Fruit fly (Drosophila melanogaster): ENCODE measurements around the gene lmgA.
A peak's percentile ranks its signal among the peaks of the same experiment; 100 is the strongest.

The lmgA gene

dm6 chr2L:8553789-8554626 lies 25.6 kb upstream of the lmgA start (continued):
- no peak for TF ChIP-seq CG3726 (GFP tag; IDR thresholded peaks at IDR 0.05)
- peak; percentile 35 for TF ChIP-seq Asciz (GFP tag; optimal IDR thresholded peaks at IDR 0.05)
- TF ChIP-seq ERR (GFP tag; optimal IDR thresholded peaks at IDR 0.05) = no peak
- TF ChIP-seq CG7963 (GFP tag; IDR thresholded peaks at IDR 0.05; ENCODE audit: partially characterized antibody) = no peak
- peak in 1 of 2 experiments; percentile 31 for TF ChIP-seq dpn (GFP tag; optimal IDR thresholded peaks at IDR 0.05)
- TF ChIP-seq CG5953 (GFP tag; IDR thresholded peaks at IDR 0.05) = no peak
- no peak for TF ChIP-seq CG13296 (GFP tag; optimal IDR thresholded peaks at IDR 0.05)
- TF ChIP-seq Lpt (GFP tag; optimal IDR thresholded peaks at IDR 0.05) = no peak
- no peak for TF ChIP-seq fu2 (GFP tag; optimal IDR thresholded peaks at IDR 0.05)
- TF ChIP-seq CG1647 (GFP tag; optimal IDR thresholded peaks at IDR 0.05) = no peak
- TF ChIP-seq CG11560 (tag; IDR thresholded peaks at IDR 0.05) = no peak
- TF ChIP-seq tio (GFP tag; optimal IDR thresholded peaks at IDR 0.05) = no peak
- TF ChIP-seq CG4328 (GFP tag; optimal IDR thresholded peaks at IDR 0.05) = no peak
- no peak for TF ChIP-seq CG8290 (GFP tag; optimal IDR thresholded peaks at IDR 0.05)
- peak in 1 of 2 experiments; percentile 6 for TF ChIP-seq CG8290 (tag; optimal IDR thresholded peaks at IDR 0.05)
- no peak for TF ChIP-seq CG34224 (GFP tag; IDR thresholded peaks at IDR 0.05; ENCODE audit: partially characterized antibody)
- TF ChIP-seq slou (GFP tag; optimal IDR thresholded peaks at IDR 0.05) = no peak
- 0 out of 2 replicates have a peak, but pooled peaks have one; percentile 22 for TF ChIP-seq esg (GFP tag; conservative IDR thresholded peaks at IDR 0.05)
- TF ChIP-seq CG17829 (tag; optimal IDR thresholded peaks at IDR 0.05) = peak; percentile 56
- no peak for TF ChIP-seq vnd (GFP tag; IDR thresholded peaks at IDR 0.05; ENCODE audit: partially characterized antibody)
- no peak for TF ChIP-seq CrebB (tag; optimal IDR thresholded peaks at IDR 0.05)
- TF ChIP-seq HLHmδ (GFP tag; optimal IDR thresholded peaks at IDR 0.05) = no peak
- TF ChIP-seq CG8944 (GFP tag; optimal IDR thresholded peaks at IDR 0.05) = peak; percentile 9
- no peak for TF ChIP-seq br (optimal IDR thresholded peaks at IDR 0.05)
- TF ChIP-seq Atf-2 (GFP tag; optimal IDR thresholded peaks at IDR 0.05) = no peak
- no peak for TF ChIP-seq CG10543 (GFP tag; optimal IDR thresholded peaks at IDR 0.05)
- TF ChIP-seq CG34422 (GFP tag; IDR thresholded peaks at IDR 0.05) = no peak
- TF ChIP-seq fd102C (GFP tag; optimal IDR thresholded peaks at IDR 0.05) = no peak
- no peak for TF ChIP-seq crp (GFP tag; optimal IDR thresholded peaks at IDR 0.05)
- TF ChIP-seq Antp (GFP tag; optimal IDR thresholded peaks at IDR 0.05) = peak; percentile 27
- no peak for TF ChIP-seq HHEX (GFP tag; optimal IDR thresholded peaks at IDR 0.05)
- no peak for TF ChIP-seq CG12744 (GFP tag; optimal IDR thresholded peaks at IDR 0.05)
- no peak for TF ChIP-seq dati (GFP tag; IDR thresholded peaks at IDR 0.05)
- no peak for TF ChIP-seq tap (tag; optimal IDR thresholded peaks at IDR 0.05)
- no peak for TF ChIP-seq Tbp (GFP tag; optimal IDR thresholded peaks at IDR 0.05)
- no peak for TF ChIP-seq CG14667 (GFP tag; IDR thresholded peaks at IDR 0.05)
- TF ChIP-seq wek (GFP tag; optimal IDR thresholded peaks at IDR 0.05) = no peak
- no peak for TF ChIP-seq CG10565 (GFP tag; optimal IDR thresholded peaks at IDR 0.05)
- TF ChIP-seq crc (GFP tag; optimal IDR thresholded peaks at IDR 0.05) = peak; percentile 55
- peak; percentile 21 for TF ChIP-seq Fer3 (tag; optimal IDR thresholded peaks at IDR 0.05)
- TF ChIP-seq insv (GFP tag; optimal IDR thresholded peaks at IDR 0.05) = no peak
- no peak for TF ChIP-seq CG8281 (tag; optimal IDR thresholded peaks at IDR 0.05)
- TF ChIP-seq tin (GFP tag; optimal IDR thresholded peaks at IDR 0.05) = no peak
- TF ChIP-seq pb (GFP tag; optimal IDR thresholded peaks at IDR 0.05) = no peak
- TF ChIP-seq CG13287 (GFP tag; IDR thresholded peaks at IDR 0.05; ENCODE audit: partially characterized antibody) = no peak
- no peak for TF ChIP-seq Ets97D (GFP tag; optimal IDR thresholded peaks at IDR 0.05)
- TF ChIP-seq Bgb (GFP tag; IDR thresholded peaks at IDR 0.05; ENCODE audit: partially characterized antibody) = no peak
- peak; percentile 23 for TF ChIP-seq Hey (tag; optimal IDR thresholded peaks at IDR 0.05)
- peak; percentile 48 for TF ChIP-seq CG12236 (GFP tag; optimal IDR thresholded peaks at IDR 0.05)
- peak; percentile 16; the same call in 1 of the 3 replicates for TF ChIP-seq croc (GFP tag; conservative IDR thresholded peaks at IDR 0.05)
